Worm (Caenorhabditis elegans) whole organism, L4/young adult: Measurements from ENCODE around the gene T21C9.13.

Experiments used
- W03F9.2 ChIP-seq: fragments of 150-350 bp; optimal IDR thresholded peaks from 2 replicates; lab custom pipeline; 2014; ENCODE audit warnings: missing biosample characterization, missing genetic modification characterization
- dao-5 ChIP-seq: sonication (generic microtip); optimal IDR thresholded peaks from 2 replicates; lab custom pipeline; 2016; ENCODE audit warnings: missing genotype, missing genetic modification characterization, moderate library complexity, missing compliant biosample characterization
- him-1 ChIP-seq: sonication (generic microtip); optimal IDR thresholded peaks from 2 replicates; lab custom pipeline; 2016; ENCODE audit warnings: missing genotype, missing genetic modification reagents, missing genetic modification characterization, missing compliant biosample characterization

Gene T21C9.13

DNA sequence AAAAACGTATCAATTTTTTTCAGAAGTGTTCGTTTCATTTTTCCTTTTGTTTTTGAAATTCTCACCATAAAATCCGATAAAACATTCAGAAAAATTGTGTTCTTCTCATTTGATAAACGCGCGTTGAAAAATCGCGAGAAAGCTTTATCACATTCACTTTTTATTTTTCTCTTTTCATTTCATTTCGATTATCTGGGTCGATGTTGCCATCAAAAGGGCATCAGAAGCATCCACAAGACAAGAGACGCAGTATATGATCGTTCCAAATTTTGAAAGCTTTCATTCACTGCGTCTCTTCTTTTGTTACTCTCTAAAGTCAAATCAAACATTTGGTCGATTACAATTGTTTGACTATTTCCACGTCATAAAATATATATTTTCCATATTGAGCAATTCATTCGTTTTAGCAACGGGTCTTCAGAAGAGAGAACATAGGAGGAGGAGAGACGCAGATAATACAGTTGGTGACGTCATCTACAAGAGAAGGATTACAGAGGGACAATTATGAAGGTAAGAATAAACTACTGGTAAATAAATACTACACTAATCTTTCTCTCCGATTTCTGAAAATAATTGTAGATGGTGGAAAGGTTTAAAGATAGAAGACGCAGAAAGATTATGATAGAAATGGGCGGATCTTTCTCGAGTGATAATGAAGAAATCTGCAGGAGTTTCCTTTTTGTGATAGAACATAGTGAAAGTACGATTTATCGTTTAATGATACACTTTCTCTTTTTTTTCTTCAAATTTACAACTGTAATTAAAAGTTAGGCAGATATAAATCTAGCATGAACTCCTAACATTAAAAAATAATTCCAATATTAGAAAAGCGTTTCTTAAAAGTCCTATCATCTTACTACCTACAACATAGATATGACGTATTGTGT is 5.2 kb downstream of the T21C9.13 start, which contains the start of gene H27A22.1:
H27A22.1 (plus strand) TSS at position 505 of the 887 bp plus-strand sequence.
- no peak for TF ChIP-seq dao-5
- TF ChIP-seq W03F9.2 (tag; lab: Kevin White, UChicago) = no peak
- TF ChIP-seq him-1 = no peak

DNA sequence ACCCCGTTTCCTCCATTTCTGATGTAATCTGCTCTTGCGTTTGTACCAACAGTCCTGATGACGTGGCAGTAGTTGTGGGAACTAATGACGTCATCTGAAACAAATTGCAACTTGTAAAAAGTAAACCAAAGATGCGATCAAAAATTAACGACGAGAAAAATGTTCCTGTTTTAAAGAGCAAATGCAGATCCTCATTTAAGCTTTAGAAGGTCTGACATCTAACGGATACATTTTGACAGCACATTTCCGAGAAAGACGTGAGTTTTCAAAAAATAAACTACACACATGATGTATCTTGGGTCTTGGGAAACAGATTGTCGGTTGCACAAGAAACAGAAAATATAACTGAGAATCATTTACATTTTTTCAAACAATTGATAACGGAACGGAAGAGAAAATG is 18.4 kb downstream of the T21C9.13 start, which contains the start of gene H09F14.1:
H09F14.1 (minus strand) TSS at position 101 of the 400 bp plus-strand sequence.
- no peak for TF ChIP-seq him-1
- no peak for TF ChIP-seq W03F9.2 (tag; lab: Kevin White, UChicago)
- TF ChIP-seq dao-5 = no peak

DNA sequence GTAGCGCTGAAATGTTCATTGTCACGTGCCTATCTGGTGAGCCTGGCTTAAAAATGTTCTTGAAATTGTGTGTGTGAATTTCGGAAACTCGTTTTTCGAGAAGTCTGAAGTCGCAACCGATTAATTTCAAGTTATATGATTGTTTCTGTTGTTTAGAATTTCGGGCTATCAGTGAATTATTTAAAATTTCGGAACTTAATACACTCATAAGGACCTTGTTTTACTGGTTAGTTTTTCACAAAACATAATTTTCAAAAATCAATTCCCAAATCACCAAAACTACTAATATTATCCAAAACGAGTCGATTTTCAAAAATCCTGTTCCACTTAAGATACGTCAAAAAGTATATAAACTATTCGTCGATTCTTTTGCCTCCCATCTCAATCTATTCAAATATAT is 33.4 kb downstream of the T21C9.13 start:
- TF ChIP-seq dao-5 (no peak), him-1 (no peak), W03F9.2 (tag; lab: Kevin White, UChicago) (no peak)

DNA sequence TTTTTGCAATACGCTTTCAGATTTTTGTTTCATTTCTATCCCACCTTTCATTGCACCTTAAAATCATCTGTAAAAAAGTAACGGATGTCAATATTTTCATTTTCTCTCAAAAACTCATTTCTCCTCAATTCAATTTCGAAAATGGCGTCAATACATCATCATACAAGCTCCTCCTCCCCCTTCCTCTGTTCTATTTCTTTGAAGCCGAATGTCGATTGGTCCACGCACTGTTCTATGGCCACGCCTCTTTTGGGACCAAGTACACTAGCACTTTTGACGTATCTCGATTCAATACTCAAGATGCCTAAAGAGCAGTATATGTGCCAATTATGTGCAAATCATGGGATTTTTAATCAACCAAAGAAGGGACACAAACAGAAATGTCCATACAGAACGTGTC is 35.7 kb downstream of the T21C9.13 start, which contains the start of gene mab-23:
mab-23 (plus strand) TSS at position 301 of the 400 bp plus-strand sequence.
- TF ChIP-seq W03F9.2 (tag; lab: Kevin White, UChicago) (no peak), dao-5 (no peak), him-1 (no peak)

DNA sequence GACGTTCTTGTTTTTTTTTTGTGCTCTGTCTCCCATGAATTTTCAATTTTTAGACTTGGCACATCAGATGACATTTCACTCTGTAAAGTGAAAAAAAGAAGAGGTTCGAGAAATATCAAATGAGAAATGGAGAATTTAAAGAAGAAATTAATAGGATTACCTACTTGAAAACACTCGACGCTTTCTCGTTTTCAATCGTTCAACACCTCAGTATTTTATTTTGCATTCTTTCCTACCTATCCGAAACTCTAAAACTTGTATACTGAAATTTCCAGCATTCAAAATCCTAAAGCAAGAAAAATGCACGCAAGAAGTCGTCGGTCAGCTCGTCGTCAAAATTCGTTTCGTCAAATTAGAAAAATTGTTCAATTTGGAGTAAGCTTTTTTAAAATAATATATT is 38.7 kb downstream of the T21C9.13 start, which contains the start of gene kvs-2:
kvs-2 (plus strand) TSS at position 301 of the 400 bp plus-strand sequence.
- TF ChIP-seq him-1 (no peak), W03F9.2 (tag; lab: Kevin White, UChicago) (no peak), dao-5 (no peak)

DNA sequence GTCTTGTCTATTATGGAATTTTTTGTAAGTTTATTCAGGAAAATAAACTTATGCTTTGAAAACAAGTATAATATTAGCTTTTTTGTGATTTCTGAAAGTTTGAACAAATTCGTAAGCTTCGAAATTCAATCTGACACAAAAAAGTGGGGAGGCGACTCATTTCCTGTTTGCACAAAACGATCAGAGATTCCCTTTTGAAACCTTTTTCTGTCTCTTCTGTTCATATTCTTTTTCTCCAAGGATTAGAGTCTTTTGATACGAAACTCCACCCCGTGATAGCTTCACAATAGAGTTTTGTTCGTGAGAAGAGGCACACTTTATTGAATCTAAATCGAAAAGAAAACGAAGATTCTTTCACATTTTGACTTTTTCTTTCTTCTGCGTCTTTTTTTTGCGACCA is 43.9 kb downstream of the T21C9.13 start:
- TF ChIP-seq him-1 (no peak), W03F9.2 (tag; lab: Kevin White, UChicago) (no peak), dao-5 (no peak)

DNA sequence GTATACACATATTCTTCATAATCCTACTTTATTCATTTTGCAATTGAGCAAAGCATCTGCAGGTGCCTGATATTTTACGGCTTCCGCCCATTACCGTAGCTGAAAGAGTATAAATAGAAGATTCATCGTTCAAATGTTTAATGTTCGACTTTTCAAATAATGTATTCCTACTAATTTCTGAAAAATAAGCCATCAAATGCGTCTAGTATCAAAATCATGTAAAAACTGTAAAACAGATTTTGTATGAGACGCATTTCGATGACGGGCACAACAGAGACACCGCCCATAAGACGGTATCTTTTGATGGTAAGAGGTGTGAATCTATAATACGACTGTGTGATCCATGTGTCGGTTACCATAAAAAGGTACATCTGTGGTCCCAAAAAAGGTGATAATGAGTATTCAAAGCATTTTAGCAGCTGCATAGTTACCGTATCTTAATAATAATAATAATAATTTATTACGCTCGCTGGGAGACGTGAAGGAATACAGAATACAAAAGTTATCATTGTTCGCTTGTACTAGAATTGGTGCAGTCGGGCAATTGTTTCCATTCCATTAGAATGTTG is 50.1 kb downstream of the T21C9.13 start, which contains the start of the genes C32C4.3 and C32C4.16:
C32C4.3 (minus strand) TSS at position 101 of the 569 bp plus-strand sequence.
C32C4.16 (plus strand) TSS at position 519 of the 569 bp plus-strand sequence.
- TF ChIP-seq W03F9.2 (tag; lab: Kevin White, UChicago) (no peak), dao-5 (no peak), him-1 (no peak)

ce11 chrV:10648146-10648545 is 51.1 kb downstream of the T21C9.13 start, which contains the start of gene aqp-6:
TSS of gene aqp-6 (plus strand) at chrV:10648446.
- no peak for TF ChIP-seq W03F9.2 (tag; lab: Kevin White, UChicago)
- TF ChIP-seq dao-5 = no peak
- no peak for TF ChIP-seq him-1
